Fruit fly (Drosophila melanogaster) whole organism, pupa: ENCODE results near the gene CG5439.

Source experiments
- CG13204 ChIP-seq: fragments of 200-800 bp; sonication (Bioruptor generic); optimal IDR thresholded peaks from 2 replicates; lab custom pipeline; 2018; ENCODE audit warnings: missing biosample characterization, mild to moderate bottlenecking, missing genetic modification characterization, moderate library complexity
- CG14655 ChIP-seq: fragments of 200-800 bp; sonication (Bioruptor generic); optimal IDR thresholded peaks from 3 replicates; lab custom pipeline; 2017; ENCODE audit warnings: mild to moderate bottlenecking, missing biosample characterization, missing genetic modification reagents, missing genetic modification characterization
- CG4496 ChIP-seq: fragments of 200-800 bp; sonication (Bioruptor generic); IDR thresholded peaks from 3 replicates; pipeline ENCODE4 v1.3.6; 2022; ENCODE audit warnings: missing biosample characterization, missing genetic modification characterization
- CG8159 ChIP-seq: fragments of 200-800 bp; sonication (Bioruptor generic); optimal IDR thresholded peaks from 3 replicates; lab custom pipeline; 2018; ENCODE audit warnings: missing biosample characterization, mild to moderate bottlenecking, missing genetic modification characterization, moderate library complexity
- Snoo ChIP-seq: fragments of 200-800 bp; sonication (Bioruptor generic); optimal IDR thresholded peaks from 3 replicates; lab custom pipeline; 2017; ENCODE audit warnings: missing biosample characterization, mild to moderate bottlenecking, missing genetic modification characterization, inconsistent platforms

- TF ChIP-seq Snoo (tag; lab: Kevin White, UChicago) (peak; percentile 48), CG13204 (GFP tag; lab: Kevin White, UChicago) (peak; percentile 54), CG4496 (GFP tag; lab: Robert Waterston, UW) (no peak), CG8159 (tag; lab: Kevin White, UChicago) (no peak), CG14655 (GFP tag; lab: Kevin White, UChicago) (no peak)
These were observed 28.3 kb downstream of the CG5439 start for dm6 chr2L:13205256-13205655.
